Worm (Caenorhabditis elegans): ENCODE measurements around the gene ilys-6.

The ilys-6 gene

ce11 chrIV:4013621-4014020 is 49.9 kb downstream of the ilys-6 start:
- TF ChIP-seq hnd-1 (tag; optimal IDR thresholded peaks at IDR 0.05) (no peak), ceh-36 (tag; optimal IDR thresholded peaks at IDR 0.05) (no peak), tra-4 (tag; optimal IDR thresholded peaks at IDR 0.05) (no peak), tbx-11 (GFP tag; IDR thresholded peaks at IDR 0.05) (no peak), hmbx-1 (tag; optimal IDR thresholded peaks at IDR 0.05) (no peak), ama-1 (optimal IDR thresholded peaks at IDR 0.05) (no peak), ets-7 (tag; optimal IDR thresholded peaks at IDR 0.05) (no peak), flt-1 (GFP tag; IDR thresholded peaks at IDR 0.05) (no peak), ceh-13 (GFP tag; optimal IDR thresholded peaks at IDR 0.05) (no peak), pes-1 (GFP tag; IDR thresholded peaks at IDR 0.05) (no peak), tbx-37 (GFP tag; conservative IDR thresholded peaks at IDR 0.05) (no peak)

All from whole organism, early embryonic.